Worm (Caenorhabditis elegans): ENCODE data around the gene C34E7.3.

ce11 chrX:12940811-12941210 lies 10.8 kb downstream of the C34E7.3 start, which contains the start of gene gmap-3:
- TF ChIP-seq lsy-12 (tag; optimal IDR thresholded peaks at IDR 0.05) (no peak), nfya-1 (tag; optimal IDR thresholded peaks at IDR 0.05; ENCODE audit: insufficient read depth) (no peak)
